Worm (Caenorhabditis elegans): ENCODE data around the gene C46F11.6.

- TF ChIP-seq nhr-237 (tag; optimal IDR thresholded peaks at IDR 0.05) (no peak), ama-1 (optimal IDR thresholded peaks at IDR 0.05) (no peak), nhr-11 (tag; optimal IDR thresholded peaks at IDR 0.05) (no peak), jun-1 (tag; optimal IDR thresholded peaks at IDR 0.05) (no peak), ZK546.5 (tag; optimal IDR thresholded peaks at IDR 0.05) (no peak), skn-1 (tag; optimal IDR thresholded peaks at IDR 0.05) (no peak), nhr-25 (tag; optimal IDR thresholded peaks at IDR 0.05) (no peak), nhr-12 (tag; optimal IDR thresholded peaks at IDR 0.05) (no peak), pha-4 (tag; optimal IDR thresholded peaks at IDR 0.05) (no peak), snpc-4 (tag; optimal IDR thresholded peaks at IDR 0.05) (no peak), aly-2 (tag; optimal IDR thresholded peaks at IDR 0.05) (no peak)
Measured at ce11 chrIII:3698366-3698765, 28.1 kb upstream of the C46F11.6 start.
